Fruit fly (Drosophila melanogaster): Measurements from ENCODE around the gene dy.

The dy gene

DNA sequence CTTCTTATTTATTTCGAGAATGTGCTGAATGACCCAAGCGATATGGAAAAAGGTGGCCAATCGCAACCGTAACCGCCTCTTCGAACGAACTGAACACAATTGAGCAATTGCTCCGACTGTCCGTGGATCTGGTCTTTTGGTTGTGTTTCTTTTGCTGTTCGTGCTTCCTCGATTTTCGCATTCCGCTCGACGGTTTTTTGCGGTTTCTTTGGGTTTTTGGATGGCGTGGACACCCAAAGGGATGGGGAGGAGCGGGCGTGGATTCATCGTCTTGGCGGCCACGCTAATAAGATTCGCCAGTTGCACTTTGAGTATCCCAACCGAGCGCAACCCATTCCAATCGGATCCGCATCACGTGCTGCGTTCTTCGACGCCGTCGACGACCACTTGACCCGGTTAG, 45.9 kb downstream of the dy start, which contains the start of gene inaF-B (continued):
- TF ChIP-seq sr (GFP tag; IDR thresholded peaks at IDR 0.05) (no peak), CG12071 (GFP tag; optimal IDR thresholded peaks at IDR 0.05) (no peak), Med (GFP tag) (no peak), ind (GFP tag; optimal IDR thresholded peaks at IDR 0.05) (no peak)

DNA sequence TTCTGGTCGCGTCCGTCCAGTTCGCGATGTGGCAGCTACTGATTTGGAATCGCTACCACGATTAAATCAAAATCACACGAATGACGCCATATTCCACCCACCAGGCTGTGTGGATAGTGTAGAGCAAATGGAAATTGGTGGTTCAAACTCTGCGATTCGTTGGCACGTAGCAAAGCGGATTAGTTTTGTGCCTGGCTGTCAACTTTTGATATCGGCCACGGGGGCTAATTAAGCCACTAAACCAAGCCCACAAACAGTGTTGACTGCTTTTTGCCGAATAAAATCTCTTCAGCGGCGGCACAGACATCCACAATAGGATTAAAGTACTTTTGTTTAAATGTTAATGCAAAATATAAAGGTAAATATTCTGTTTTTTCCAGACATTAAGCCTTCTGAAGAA, 46.9 kb downstream of the dy start, which contains the start of gene inaF-C:
Gene inaF-C (minus strand): TSS at position 101 of the 400 bp plus-strand sequence.
- no peak for TF ChIP-seq Dek (tag; optimal IDR thresholded peaks at IDR 0.05)
- no peak for TF ChIP-seq row (GFP tag; IDR thresholded peaks at IDR 0.05)
- TF ChIP-seq CG7839 (tag; optimal IDR thresholded peaks at IDR 0.05), result no peak
- TF ChIP-seq Lhr (GFP tag; optimal IDR thresholded peaks at IDR 0.05), result no peak
- no peak for TF ChIP-seq Neu2 (GFP tag; optimal IDR thresholded peaks at IDR 0.05; ENCODE audit: borderline replicate concordance)
- TF ChIP-seq pita (GFP tag; optimal IDR thresholded peaks at IDR 0.05), result no peak
- no peak for TF ChIP-seq HLH3B (GFP tag; IDR thresholded peaks at IDR 0.05)
- no peak for TF ChIP-seq CG4854 (GFP tag; optimal IDR thresholded peaks at IDR 0.05)
- TF ChIP-seq Hr39 (optimal IDR thresholded peaks at IDR 0.05), result no peak
- no peak for TF ChIP-seq crc (GFP tag; optimal IDR thresholded peaks at IDR 0.05)
- no peak for TF ChIP-seq CG13775 (GFP tag; optimal IDR thresholded peaks at IDR 0.05)
- TF ChIP-seq eve (GFP tag; optimal IDR thresholded peaks at IDR 0.05), result no peak
- no peak for TF ChIP-seq CG4707 (GFP tag; optimal IDR thresholded peaks at IDR 0.05)

DNA sequence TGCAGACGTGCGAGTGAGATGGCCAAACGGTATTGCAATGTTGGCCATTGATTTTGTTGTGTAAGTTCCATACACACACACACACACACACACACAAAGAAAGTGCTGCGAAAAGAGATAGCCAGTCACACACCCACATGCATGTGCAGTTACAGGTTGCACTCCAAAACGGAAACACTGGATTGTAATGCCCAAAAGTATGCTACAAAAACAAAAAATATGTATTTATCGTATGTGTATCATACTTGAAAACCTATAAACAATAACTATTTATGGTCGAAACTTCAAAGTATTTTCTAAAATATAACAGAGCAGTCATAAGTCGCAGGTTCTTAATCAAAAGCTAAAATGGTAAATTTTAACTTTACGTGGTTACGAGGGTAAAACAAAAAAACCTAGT, 48.6 kb downstream of the dy start:
- TF ChIP-seq Sry-δ (GFP tag; optimal IDR thresholded peaks at IDR 0.05) (no peak), cg (GFP tag; optimal IDR thresholded peaks at IDR 0.05) (peak; percentile 33), D19A (tag; optimal IDR thresholded peaks at IDR 0.05) (no peak), grau (tag; optimal IDR thresholded peaks at IDR 0.05) (peak; percentile 12), mirr (GFP tag; optimal IDR thresholded peaks at IDR 0.05) (no peak), CG7556 (GFP tag; optimal IDR thresholded peaks at IDR 0.05) (no peak), vnd (GFP tag; IDR thresholded peaks at IDR 0.05; ENCODE audit: partially characterized antibody) (no peak), run (tag; optimal IDR thresholded peaks at IDR 0.05) (no peak), Nf-YB (GFP tag; optimal IDR thresholded peaks at IDR 0.05) (peak; percentile 19), CG6175 (GFP tag; IDR thresholded peaks at IDR 0.05) (no peak), danr (GFP tag; IDR thresholded peaks at IDR 0.05) (no peak), stwl (tag; optimal IDR thresholded peaks at IDR 0.05) (no peak), CG8290 (GFP tag; optimal IDR thresholded peaks at IDR 0.05) (no peak), CG8290 (tag; optimal IDR thresholded peaks at IDR 0.05) (no peak), CG3065 (GFP tag; optimal IDR thresholded peaks at IDR 0.05) (no peak), CG15601 (tag; optimal IDR thresholded peaks at IDR 0.05) (no peak)

DNA sequence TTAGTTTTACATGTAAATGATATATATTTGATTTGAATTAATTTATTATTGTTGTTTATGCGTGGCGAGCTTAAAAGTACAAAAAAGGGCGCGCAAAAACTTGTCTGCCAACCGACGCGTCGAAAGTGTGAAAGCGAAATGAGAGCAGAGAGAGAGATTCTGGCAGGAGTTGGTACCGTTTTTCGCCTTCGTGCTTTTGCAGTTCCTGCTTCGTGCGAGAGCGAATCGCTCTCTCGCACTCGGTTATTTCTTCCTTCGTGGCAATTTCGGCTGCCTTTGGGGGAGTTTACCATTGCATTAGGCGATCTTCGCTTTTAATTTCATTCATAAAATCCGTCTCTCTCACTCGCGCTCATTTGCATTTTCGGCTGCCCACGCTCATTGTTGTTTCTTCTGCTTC, 49.6 kb downstream of the dy start, which contains the start of gene inaF-D:
Gene inaF-D (minus strand): TSS at position 101 of the 400 bp plus-strand sequence.
- peak; percentile 77 for TF ChIP-seq Deaf1 (tag; optimal IDR thresholded peaks at IDR 0.05)
- 0 out of 2 replicates have a peak, but pooled peaks have one; percentile 31 for TF ChIP-seq vvl (GFP tag; IDR thresholded peaks at IDR 0.05)
- TF ChIP-seq CG11723 (GFP tag; optimal IDR thresholded peaks at IDR 0.05), result no peak

DNA sequence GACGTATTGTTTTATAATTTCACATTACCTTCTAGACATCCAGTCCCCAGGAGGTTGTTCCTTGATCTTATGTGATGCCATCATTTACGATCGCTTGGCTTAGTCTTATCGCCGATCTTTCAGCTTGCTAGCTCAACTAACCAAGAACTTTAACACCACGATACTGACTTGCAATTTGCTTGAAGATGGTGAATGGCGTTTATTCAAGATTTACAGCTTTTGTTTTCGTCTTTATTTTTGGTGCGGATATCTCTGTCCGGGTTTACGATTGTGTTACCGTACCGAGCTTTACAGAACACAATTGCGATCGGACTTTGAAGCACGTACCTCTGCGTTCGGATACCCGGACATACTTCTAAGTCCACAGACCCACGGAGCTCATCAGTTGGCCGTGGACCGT, 54.6 kb downstream of the dy start, which contains the start of gene CG15221:
Gene CG15221 (plus strand): TSS at position 301 of the 400 bp plus-strand sequence.
- TF ChIP-seq CG11695 (GFP tag; IDR thresholded peaks at IDR 0.05) (no peak), Dip2 (GFP tag; IDR thresholded peaks at IDR 0.05) (no peak), bowl (GFP tag; IDR thresholded peaks at IDR 0.05) (no peak), jumu (GFP tag; optimal IDR thresholded peaks at IDR 0.05) (no peak), corto (GFP tag; optimal IDR thresholded peaks at IDR 0.05) (no peak), CG17328 (GFP tag; IDR thresholded peaks at IDR 0.05) (no peak), croc (GFP tag; conservative IDR thresholded peaks at IDR 0.05) (no peak), gsb-n (tag; optimal IDR thresholded peaks at IDR 0.05) (no peak), cwo (GFP tag; optimal IDR thresholded peaks at IDR 0.05) (no peak), CG13123 (GFP tag; optimal IDR thresholded peaks at IDR 0.05) (no peak), row (GFP tag; IDR thresholded peaks at IDR 0.05) (no peak), slou (GFP tag; optimal IDR thresholded peaks at IDR 0.05) (no peak), CG17568 (GFP tag; optimal IDR thresholded peaks at IDR 0.05) (no peak)
